Fruit fly (Drosophila melanogaster) whole organism, embryonic: ENCODE measurements around the gene CG6610.

ENCODE experiments used
- CG1024 ChIP-seq: fragments of 200-800 bp; sonication (Bioruptor generic); IDR thresholded peaks from 2 replicates; pipeline ENCODE4 v1.3.6; 2022; ENCODE audit warnings: missing biosample characterization, missing genetic modification characterization
- CG10274 ChIP-seq: fragments of 200-800 bp; sonication (Bioruptor generic); optimal IDR thresholded peaks from 3 replicates; lab custom pipeline; 2017; ENCODE audit warnings: missing biosample characterization, mild to moderate bottlenecking, missing genetic modification characterization
- CG10462 ChIP-seq: fragments of 200-800 bp; sonication (Bioruptor generic); optimal IDR thresholded peaks from 2 replicates; lab custom pipeline; 2016; ENCODE audit warnings: missing biosample characterization, missing genetic modification characterization
- CG14050 ChIP-seq: fragments of 200-800 bp; sonication (Bioruptor generic); IDR thresholded peaks from 3 replicates; pipeline ENCODE4 v1.3.6; 2022; ENCODE audit warnings: missing biosample characterization, missing genetic modification characterization
- CG17385 ChIP-seq: fragments of 200-800 bp; sonication (Bioruptor generic); optimal IDR thresholded peaks from 3 replicates; lab custom pipeline; 2018; ENCODE audit warnings: missing biosample characterization, mild to moderate bottlenecking, missing genetic modification characterization
- CG17612 ChIP-seq: fragments of 200-800 bp; sonication (Bioruptor generic); IDR thresholded peaks from 2 replicates; pipeline ENCODE4 v1.3.6; 2022; ENCODE audit warnings: missing biosample characterization, missing genetic modification characterization
- CG3163 ChIP-seq: fragments of 200-800 bp; sonication (Bioruptor generic); optimal IDR thresholded peaks from 3 replicates; lab custom pipeline; 2016; ENCODE audit warnings: missing biosample characterization, missing genetic modification characterization
- CG6813 ChIP-seq: fragments of 200-800 bp; sonication (Bioruptor generic); optimal IDR thresholded peaks from 2 replicates; lab custom pipeline; 2017; ENCODE audit warnings: missing biosample characterization, missing genetic modification characterization, mild to moderate bottlenecking, moderate library complexity, missing genetic modification reagents
- Dll ChIP-seq: fragments of 200-800 bp; sonication (Bioruptor generic); IDR thresholded peaks from 4 replicates; pipeline ENCODE4 v1.3.6; 2022; ENCODE audit warnings: missing biosample characterization, missing genetic modification characterization; ENCODE audit not compliant: partially characterized antibody
- dpn ChIP-seq, 2 experiments: fragments of 200-800 bp; sonication (Bioruptor generic); optimal IDR thresholded peaks; 3 replicates each; lab custom pipeline; 2016; ENCODE audit warnings: missing biosample characterization in 2 of 2, missing genetic modification characterization in 2 of 2
- lbe ChIP-seq: fragments of 200-800 bp; sonication (Bioruptor generic); optimal IDR thresholded peaks from 2 replicates; lab custom pipeline; 2016; ENCODE audit warnings: missing biosample characterization, mild to moderate bottlenecking, missing genetic modification characterization
- slbo ChIP-seq: fragments of 200-800 bp; sonication (Bioruptor generic); IDR thresholded peaks from 2 replicates; pipeline ENCODE4 v1.3.6; 2022; ENCODE audit warnings: missing biosample characterization, missing genetic modification characterization

- TF ChIP-seq CG17612 (GFP tag; lab: Robert Waterston, UW) (no peak), CG17385 (no peak), CG3163 (GFP tag; lab: Kevin White, UChicago) (no peak), Dll (GFP tag; lab: Robert Waterston, UW) (no peak), CG10274 (GFP tag; lab: Kevin White, UChicago) (no peak), CG6813 (GFP tag; lab: Kevin White, UChicago) (no peak), CG1024 (no peak), lbe (GFP tag; lab: Kevin White, UChicago) (no peak), slbo (GFP tag; lab: Robert Waterston, UW) (no peak), CG10462 (GFP tag; lab: Kevin White, UChicago) (no peak), CG14050 (GFP tag; lab: Robert Waterston, UW) (no peak), dpn (GFP tag; optimal IDR thresholded peaks at IDR 0.05; lab: Kevin White, UChicago) (no peak)
These were observed 5.2 kb upstream of the CG6610 start for dm6 chr3L:6070119-6070518.
